Fruit fly (Drosophila melanogaster) S2 (cell line): ENCODE data around the gene Tsp39D.

Source experiments
- CG8478 ChIP-seq: fragments of >200 bp; optimal IDR thresholded peaks from 2 replicates; lab custom pipeline; 2018
- CTCF ChIP-seq, 2 experiments: fragments of >200 bp; optimal IDR thresholded peaks; 2 replicates each; lab custom pipeline; 2018

DNA sequence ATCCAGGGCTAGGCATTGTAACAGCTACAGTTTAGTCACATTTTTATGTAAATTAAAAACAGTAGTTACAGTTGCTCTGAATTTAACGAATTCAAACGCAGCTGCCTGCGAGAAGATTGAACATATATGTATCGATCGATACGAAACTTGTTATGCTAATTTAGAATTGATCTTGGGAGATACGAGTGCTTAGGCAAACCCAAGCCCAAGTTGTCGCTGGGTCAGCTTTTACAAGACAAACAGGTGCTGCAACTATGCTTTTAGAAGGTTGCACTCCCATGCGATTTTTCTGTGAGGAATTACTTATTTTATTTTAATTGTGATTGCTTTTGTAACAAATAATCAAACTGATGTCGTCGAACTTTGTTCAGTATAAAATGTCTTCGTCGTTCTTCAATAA is 27.7 kb upstream of the Tsp39D start:
- no peak for TF ChIP-seq CG8478 (lab: Kevin White, UChicago)
- TF ChIP-seq CTCF (optimal IDR thresholded peaks at IDR 0.05; lab: Kevin White, UChicago) = no peak
